Worm (Caenorhabditis elegans) whole organism, L4/young adult: Measurements from ENCODE around the gene col-111.

Experiments
- W03F9.2 ChIP-seq: fragments of 150-350 bp; optimal IDR thresholded peaks from 2 replicates; lab custom pipeline; 2014; ENCODE audit warnings: missing biosample characterization, missing genetic modification characterization
- dao-5 ChIP-seq: sonication (generic microtip); optimal IDR thresholded peaks from 2 replicates; lab custom pipeline; 2016; ENCODE audit warnings: missing genotype, missing genetic modification characterization, moderate library complexity, missing compliant biosample characterization
- him-1 ChIP-seq: sonication (generic microtip); optimal IDR thresholded peaks from 2 replicates; lab custom pipeline; 2016; ENCODE audit warnings: missing genotype, missing genetic modification reagents, missing genetic modification characterization, missing compliant biosample characterization

DNA sequence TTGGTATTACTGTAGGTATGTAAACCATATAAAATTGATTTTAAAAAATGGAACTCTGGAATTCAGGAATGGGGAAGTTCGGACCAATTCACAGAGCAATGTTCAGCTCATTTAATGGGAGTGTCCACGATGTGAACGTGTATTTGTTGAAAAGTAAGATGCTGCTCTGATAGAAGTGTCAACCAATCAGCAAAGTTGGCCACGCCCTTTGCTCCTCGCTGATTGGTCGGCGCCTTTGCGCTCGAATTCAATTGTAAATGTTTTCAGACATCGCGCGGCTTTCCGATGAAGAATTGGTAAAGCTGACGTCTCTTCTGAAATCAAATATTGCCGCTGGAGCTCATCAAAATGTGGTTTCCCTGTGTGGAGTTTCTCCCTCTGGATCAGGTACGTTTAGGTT, 25.4 kb upstream of the col-111 start:
- TF ChIP-seq him-1 (tag; lab: Kevin White, UChicago) (no peak), W03F9.2 (tag; lab: Kevin White, UChicago) (no peak), dao-5 (tag; lab: Kevin White, UChicago) (no peak)
